Fruit fly (Drosophila melanogaster) whole organism, embryonic: ENCODE results near the gene CG13924.

Experiments
- Adf1 ChIP-seq: fragments of 200-800 bp; sonication (Bioruptor generic); IDR thresholded peaks from 2 replicates; pipeline ENCODE4 v1.3.6; 2022; ENCODE audit warnings: missing biosample characterization, missing genetic modification characterization
- Aef1 ChIP-seq: fragments of 200-800 bp; sonication (Bioruptor generic); IDR thresholded peaks from 3 replicates; pipeline ENCODE4 v1.3.6; 2022; ENCODE audit warnings: missing biosample characterization, missing genetic modification characterization
- Atf6 ChIP-seq: fragments of 200-800 bp; sonication (Bioruptor generic); IDR thresholded peaks from 2 replicates; pipeline ENCODE4 v1.3.6; 2022; ENCODE audit warnings: missing biosample characterization, missing genetic modification characterization
- B-H2 ChIP-seq: fragments of 200-800 bp; sonication (Bioruptor generic); optimal IDR thresholded peaks from 2 replicates; lab custom pipeline; 2018; ENCODE audit warnings: missing biosample characterization, mild to moderate bottlenecking, missing genetic modification characterization
- CG11504 ChIP-seq: fragments of 200-800 bp; sonication (Bioruptor generic); optimal IDR thresholded peaks from 3 replicates; lab custom pipeline; 2019; ENCODE audit warnings: missing biosample characterization, mild to moderate bottlenecking, missing genetic modification characterization, moderate library complexity
- CG13624 ChIP-seq: fragments of 200-800 bp; sonication (Bioruptor generic); optimal IDR thresholded peaks from 2 replicates; lab custom pipeline; 2016; ENCODE audit warnings: missing biosample characterization, missing genetic modification characterization
- CG14050 ChIP-seq: fragments of 200-800 bp; sonication (Bioruptor generic); IDR thresholded peaks from 3 replicates; pipeline ENCODE4 v1.3.6; 2022; ENCODE audit warnings: missing biosample characterization, missing genetic modification characterization
- CG15073 ChIP-seq: fragments of 200-800 bp; sonication (Bioruptor generic); optimal IDR thresholded peaks from 2 replicates; lab custom pipeline; 2016; ENCODE audit warnings: missing biosample characterization, missing genetic modification characterization
- CG15514 ChIP-seq: fragments of 200-800 bp; sonication (Bioruptor generic); optimal IDR thresholded peaks from 3 replicates; lab custom pipeline; 2017; ENCODE audit warnings: missing biosample characterization, missing genetic modification characterization, mild to moderate bottlenecking, moderate library complexity, missing genetic modification reagents
- CG15601 ChIP-seq: fragments of 200-800 bp; sonication (Bioruptor generic); optimal IDR thresholded peaks from 3 replicates; lab custom pipeline; 2019; ENCODE audit warnings: missing biosample characterization, mild to moderate bottlenecking, missing genetic modification characterization, moderate library complexity
- CG17328 ChIP-seq: fragments of 200-800 bp; sonication (Bioruptor generic); IDR thresholded peaks from 2 replicates; pipeline ENCODE4 v1.3.6; 2022; ENCODE audit warnings: missing biosample characterization, missing genetic modification characterization
- CG18476 ChIP-seq: fragments of 200-800 bp; sonication (Bioruptor generic); optimal IDR thresholded peaks from 2 replicates; lab custom pipeline; 2016; ENCODE audit warnings: missing biosample characterization, mild to moderate bottlenecking, missing genetic modification characterization
- CG2129 ChIP-seq: fragments of 200-800 bp; sonication (Bioruptor generic); IDR thresholded peaks from 2 replicates; pipeline ENCODE4 v1.3.6; 2022; ENCODE audit warnings: missing biosample characterization, missing genetic modification characterization; ENCODE audit not compliant: partially characterized antibody
- CG3281 ChIP-seq: fragments of 200-800 bp; sonication (Bioruptor generic); optimal IDR thresholded peaks from 3 replicates; lab custom pipeline; 2017; ENCODE audit warnings: missing biosample characterization, mild to moderate bottlenecking, missing genetic modification characterization
- CG4424 ChIP-seq: fragments of 200-800 bp; sonication (Bioruptor generic); optimal IDR thresholded peaks from 3 replicates; lab custom pipeline; 2016; ENCODE audit warnings: missing biosample characterization, missing genetic modification characterization
- CG6254 ChIP-seq: fragments of 200-800 bp; sonication (Bioruptor generic); optimal IDR thresholded peaks from 3 replicates; lab custom pipeline; 2017; ENCODE audit warnings: mild to moderate bottlenecking, missing biosample characterization, missing genetic modification reagents, missing genetic modification characterization
- CG6272 ChIP-seq: fragments of 200-800 bp; sonication (Bioruptor generic); IDR thresholded peaks from 2 replicates; pipeline ENCODE4 v1.3.6; 2022; ENCODE audit warnings: missing biosample characterization, missing genetic modification characterization
- CG6765 ChIP-seq: fragments of 200-800 bp; sonication (Bioruptor generic); optimal IDR thresholded peaks from 3 replicates; lab custom pipeline; 2017; ENCODE audit warnings: missing biosample characterization, mild to moderate bottlenecking, missing genetic modification characterization
- CG7786 ChIP-seq: fragments of 200-800 bp; sonication (Bioruptor generic); optimal IDR thresholded peaks from 2 replicates; lab custom pipeline; 2016; ENCODE audit warnings: missing biosample characterization, missing genetic modification characterization
- CG8944 ChIP-seq: fragments of 200-800 bp; sonication (Bioruptor generic); optimal IDR thresholded peaks from 3 replicates; lab custom pipeline; 2016; ENCODE audit warnings: missing biosample characterization, missing genetic modification characterization
- Camta ChIP-seq: fragments of 200-800 bp; sonication (Bioruptor generic); optimal IDR thresholded peaks from 2 replicates; lab custom pipeline; 2016; ENCODE audit warnings: missing biosample characterization, missing genetic modification characterization
- Dip3 ChIP-seq: fragments of 200-800 bp; sonication (Bioruptor generic); optimal IDR thresholded peaks from 3 replicates; lab custom pipeline; 2016; ENCODE audit warnings: missing biosample characterization, missing genetic modification characterization
- Ets97D ChIP-seq: fragments of 200-800 bp; sonication (Bioruptor generic); optimal IDR thresholded peaks from 3 replicates; lab custom pipeline; 2016; ENCODE audit warnings: missing biosample characterization, missing genetic modification characterization
- Fer1 ChIP-seq: fragments of 200-800 bp; sonication (Bioruptor generic); optimal IDR thresholded peaks from 2 replicates; lab custom pipeline; 2017; ENCODE audit warnings: missing biosample characterization, mild to moderate bottlenecking, missing genetic modification characterization
- HLHmδ ChIP-seq: fragments of 200-800 bp; sonication (Bioruptor generic); optimal IDR thresholded peaks from 2 replicates; lab custom pipeline; 2018; ENCODE audit warnings: missing biosample characterization, mild to moderate bottlenecking, missing genetic modification characterization, moderate library complexity
- HmgZ ChIP-seq: fragments of 200-800 bp; sonication (Bioruptor generic); optimal IDR thresholded peaks from 2 replicates; lab custom pipeline; 2018; ENCODE audit warnings: missing biosample characterization, mild to moderate bottlenecking, missing genetic modification characterization
- Hmr ChIP-seq: fragments of 200-800 bp; sonication (Bioruptor generic); optimal IDR thresholded peaks from 3 replicates; lab custom pipeline; 2017; ENCODE audit warnings: mild to moderate bottlenecking, missing biosample characterization, missing genetic modification reagents, missing genetic modification characterization
- Hmx ChIP-seq: fragments of 200-800 bp; sonication (Bioruptor generic); optimal IDR thresholded peaks from 2 replicates; lab custom pipeline; 2016; ENCODE audit warnings: missing biosample characterization, missing genetic modification characterization
- Lhr ChIP-seq: fragments of 200-800 bp; sonication (Bioruptor generic); optimal IDR thresholded peaks from 3 replicates; lab custom pipeline; 2017; ENCODE audit warnings: mild to moderate bottlenecking, missing biosample characterization, missing genetic modification reagents, missing genetic modification characterization
- MESR4 ChIP-seq: fragments of 200-800 bp; sonication (Bioruptor generic); optimal IDR thresholded peaks from 2 replicates; lab custom pipeline; 2018; ENCODE audit warnings: missing biosample characterization, mild to moderate bottlenecking, missing genetic modification characterization, moderate library complexity
- Pdp1 ChIP-seq, 2 experiments: fragments of 200-800 bp; sonication (Bioruptor generic); optimal IDR thresholded peaks; 3 replicates each; lab custom pipeline; 2016; ENCODE audit warnings: missing biosample characterization in 2 of 2, missing genetic modification characterization in 2 of 2, mild to moderate bottlenecking in 1 of 2, moderate library complexity in 1 of 2
- Taf1 ChIP-seq: fragments of 200-800 bp; sonication (Bioruptor generic); IDR thresholded peaks from 2 replicates; pipeline ENCODE4 v1.3.6; 2022; ENCODE audit warnings: missing biosample characterization, missing genetic modification characterization
- ac ChIP-seq: fragments of 200-800 bp; sonication (Bioruptor generic); optimal IDR thresholded peaks from 3 replicates; lab custom pipeline; 2017; ENCODE audit warnings: missing biosample characterization, mild to moderate bottlenecking, missing genetic modification characterization
- amos ChIP-seq: fragments of 200-800 bp; sonication (Bioruptor generic); IDR thresholded peaks from 2 replicates; pipeline ENCODE4 v1.3.6; 2022; ENCODE audit warnings: missing biosample characterization, missing genetic modification characterization; ENCODE audit not compliant: partially characterized antibody
- cato ChIP-seq: fragments of 200-800 bp; sonication (Bioruptor generic); optimal IDR thresholded peaks from 2 replicates; lab custom pipeline; 2016; ENCODE audit warnings: missing biosample characterization, missing genetic modification characterization, borderline replicate concordance
- dimm ChIP-seq: fragments of 200-800 bp; sonication (Bioruptor generic); IDR thresholded peaks from 2 replicates; pipeline ENCODE4 v1.3.6; 2022; ENCODE audit warnings: missing biosample characterization, missing genetic modification characterization
- dm ChIP-seq: fragments of 200-800 bp; sonication (Bioruptor generic); optimal IDR thresholded peaks from 3 replicates; lab custom pipeline; 2016; ENCODE audit warnings: missing biosample characterization, missing genetic modification characterization
- gsb ChIP-seq: fragments of 200-800 bp; sonication (Bioruptor generic); IDR thresholded peaks from 2 replicates; pipeline ENCODE4 v1.3.6; 2022; ENCODE audit warnings: missing biosample characterization, missing genetic modification characterization
- kni ChIP-seq: fragments of 200-800 bp; sonication (Bioruptor generic); optimal IDR thresholded peaks from 3 replicates; lab custom pipeline; 2017; ENCODE audit warnings: mild to moderate bottlenecking, missing biosample characterization, missing genetic modification reagents, missing genetic modification characterization
- lmd ChIP-seq: fragments of 200-800 bp; sonication (Bioruptor generic); IDR thresholded peaks from 2 replicates; pipeline ENCODE4 v1.3.6; 2022; ENCODE audit warnings: missing biosample characterization, missing genetic modification characterization
- mam ChIP-seq: fragments of 200-800 bp; sonication (Bioruptor generic); optimal IDR thresholded peaks from 3 replicates; lab custom pipeline; 2016; ENCODE audit warnings: missing biosample characterization, missing genetic modification characterization
- odd ChIP-seq: fragments of 200-800 bp; sonication (Bioruptor generic); optimal IDR thresholded peaks from 2 replicates; lab custom pipeline; 2017; ENCODE audit warnings: missing biosample characterization, mild to moderate bottlenecking, missing genetic modification characterization
- phol ChIP-seq: fragments of 200-800 bp; sonication (Bioruptor generic); optimal IDR thresholded peaks from 3 replicates; lab custom pipeline; 2018; ENCODE audit warnings: missing biosample characterization, mild to moderate bottlenecking, missing genetic modification characterization, moderate library complexity
- sens-2 ChIP-seq: fragments of 200-800 bp; sonication (Bioruptor generic); IDR thresholded peaks from 2 replicates; pipeline ENCODE4 v1.3.6; 2022; ENCODE audit warnings: missing biosample characterization, missing genetic modification characterization
- sug ChIP-seq: fragments of 200-800 bp; optimal IDR thresholded peaks from 2 replicates; lab custom pipeline; 2019; ENCODE audit warnings: missing biosample characterization, mild to moderate bottlenecking, missing genetic modification characterization, moderate library complexity
- tgo ChIP-seq: fragments of 200-800 bp; sonication (Bioruptor generic); IDR thresholded peaks from 3 replicates; pipeline ENCODE4 v1.3.6; 2022; ENCODE audit warnings: missing biosample characterization, missing genetic modification characterization
- tio ChIP-seq: fragments of 200-800 bp; sonication (Bioruptor generic); optimal IDR thresholded peaks from 2 replicates; lab custom pipeline; 2017; ENCODE audit warnings: missing biosample characterization, missing genetic modification characterization, inconsistent platforms
- unc-4 ChIP-seq: fragments of 200-800 bp; sonication (Bioruptor generic); IDR thresholded peaks from 2 replicates; pipeline ENCODE4 v1.3.6; 2022; ENCODE audit warnings: missing biosample characterization, missing genetic modification characterization; ENCODE audit not compliant: partially characterized antibody
- zfh1 ChIP-seq: fragments of 200-800 bp; sonication (Bioruptor generic); IDR thresholded peaks from 3 replicates; pipeline ENCODE4 v1.3.6; 2022; ENCODE audit warnings: missing biosample characterization, missing genetic modification characterization

Gene CG13924

dm6 chr3L:1861794-1862447, 7.9 kb upstream of the CG13924 start, which contains the start of gene Rap1 (continued):
- TF ChIP-seq ac (GFP tag; lab: Kevin White, UChicago) (no peak), phol (tag; lab: Kevin White, UChicago) (peak; percentile 68), Hmx (no peak), sens-2 (GFP tag; lab: Robert Waterston, UW) (no peak; the same call in 1 of the 2 replicates), Hmr (GFP tag; lab: Kevin White, UChicago) (no peak), dimm (GFP tag; lab: Robert Waterston, UW) (no peak), Pdp1 (GFP tag; optimal IDR thresholded peaks at IDR 0.05; lab: Kevin White, UChicago) (peak; percentile 52 to 64), amos (GFP tag; lab: Robert Waterston, UW) (peak; percentile 96), CG7786 (GFP tag; lab: Kevin White, UChicago) (peak; percentile 56), zfh1 (GFP tag; lab: Robert Waterston, UW) (peak; percentile 60), mam (GFP tag; lab: Kevin White, UChicago) (peak; percentile 81), HmgZ (peak; percentile 15), CG13624 (GFP tag; lab: Kevin White, UChicago) (peak; percentile 70), sug (tag; lab: Kevin White, UChicago) (peak; percentile 48), CG18476 (GFP tag; lab: Kevin White, UChicago) (peak; percentile 61), CG15514 (GFP tag; lab: Kevin White, UChicago) (peak; percentile 86), Taf1 (GFP tag; lab: Robert Waterston, UW) (peak; percentile 25; the same call in 1 of the 2 replicates), CG3281 (GFP tag; lab: Kevin White, UChicago) (peak; percentile 69), CG15601 (tag; lab: Kevin White, UChicago) (no peak), Atf6 (peak; percentile 64; the same call in 1 of the 2 replicates), cato (GFP tag; lab: Kevin White, UChicago) (peak; percentile 37), gsb (GFP tag; lab: Robert Waterston, UW) (peak; percentile 53; the same call in 1 of the 2 replicates), lmd (GFP tag; lab: Robert Waterston, UW) (peak; percentile 78; the same call in 1 of the 2 replicates), B-H2 (GFP tag; lab: Kevin White, UChicago) (peak; percentile 28), CG2129 (GFP tag; lab: Robert Waterston, UW) (peak; percentile 86), CG6765 (GFP tag; lab: Kevin White, UChicago) (no peak), Lhr (GFP tag; lab: Kevin White, UChicago) (peak; percentile 19), kni (GFP tag; lab: Kevin White, UChicago) (peak; percentile 49), CG8944 (GFP tag; lab: Kevin White, UChicago) (peak; percentile 53), CG11504 (peak; percentile 65), Camta (peak; percentile 50), unc-4 (GFP tag; lab: Robert Waterston, UW) (peak; percentile 91), Dip3 (GFP tag; lab: Kevin White, UChicago) (peak; percentile 57), CG17328 (peak; percentile 54), Ets97D (peak; percentile 63), Fer1 (peak; percentile 42), MESR4 (GFP tag; lab: Kevin White, UChicago) (peak; percentile 72), Aef1 (GFP tag; lab: Robert Waterston, UW) (peak; percentile 74), CG4424 (GFP tag; lab: Kevin White, UChicago) (peak; percentile 76), HLHmδ (no peak), tgo (GFP tag; lab: Robert Waterston, UW) (peak; percentile 76), CG6254 (GFP tag; lab: Kevin White, UChicago) (peak; percentile 5), CG15073 (no peak), CG14050 (GFP tag; lab: Robert Waterston, UW) (peak; percentile 28; the same call in 2 of the 3 replicates), odd (no peak), Adf1 (GFP tag; lab: Robert Waterston, UW) (peak; percentile 36), CG6272 (GFP tag; lab: Robert Waterston, UW) (peak; percentile 88), dm (GFP tag; lab: Kevin White, UChicago) (peak; percentile 47), tio (GFP tag; lab: Kevin White, UChicago) (no peak)
